Worm (Caenorhabditis elegans) whole organism, mixed stage, embryonic: ENCODE data around the gene rabx-5.

ENCODE experiments used
- M03D4.4 ChIP-seq: sonication (generic microtip); optimal IDR thresholded peaks from 2 replicates; lab custom pipeline; 2017; ENCODE audit warnings: mild to moderate bottlenecking, missing genetic modification characterization, missing compliant biosample characterization
- blmp-1 ChIP-seq: fragments of 150-350 bp; optimal IDR thresholded peaks from 2 replicates; lab custom pipeline; 2014; ENCODE audit warnings: missing biosample characterization, missing genetic modification characterization
- ceh-39 ChIP-seq: fragments of 150-350 bp; optimal IDR thresholded peaks from 2 replicates; lab custom pipeline; 2014; ENCODE audit warnings: missing biosample characterization, missing genetic modification characterization
- ceh-43 ChIP-seq: fragments of 200-800 bp; sonication (Bioruptor generic); optimal IDR thresholded peaks from 2 replicates; lab custom pipeline; 2018; ENCODE audit warnings: mild to moderate bottlenecking, missing genetic modification characterization, moderate library complexity, missing compliant biosample characterization
- ceh-83 ChIP-seq: fragments of 200-800 bp; sonication (Bioruptor generic); optimal IDR thresholded peaks from 2 replicates; lab custom pipeline; 2018; ENCODE audit warnings: mild to moderate bottlenecking, missing genetic modification characterization, missing compliant biosample characterization
- ces-1 ChIP-seq: fragments of 150-350 bp; optimal IDR thresholded peaks from 2 replicates; lab custom pipeline; 2014; ENCODE audit warnings: missing biosample characterization, missing genetic modification reagents, missing genetic modification characterization
- cnd-1 ChIP-seq: fragments of 200-800 bp; sonication (Bioruptor generic); optimal IDR thresholded peaks from 2 replicates; lab custom pipeline; 2018; ENCODE audit warnings: mild to moderate bottlenecking, missing genetic modification characterization, missing compliant biosample characterization
- drap-1 ChIP-seq: fragments of 200-800 bp; sonication (Bioruptor generic); optimal IDR thresholded peaks from 3 replicates; lab custom pipeline; 2018; ENCODE audit warnings: mild to moderate bottlenecking, missing genetic modification characterization, missing compliant biosample characterization
- elt-3 ChIP-seq: fragments of 150-350 bp; optimal IDR thresholded peaks from 2 replicates; lab custom pipeline; 2014; ENCODE audit warnings: missing biosample characterization, missing genetic modification characterization
- hlh-1 ChIP-seq: fragments of 150-350 bp; optimal IDR thresholded peaks from 2 replicates; lab custom pipeline; 2014; ENCODE audit warnings: missing biosample characterization, missing genetic modification reagents, missing genetic modification characterization
- lin-32 ChIP-seq: fragments of 200-800 bp; sonication (Bioruptor generic); optimal IDR thresholded peaks from 2 replicates; lab custom pipeline; 2018; ENCODE audit warnings: mild to moderate bottlenecking, missing genetic modification characterization, missing compliant biosample characterization
- mab-5 ChIP-seq: fragments of 150-350 bp; optimal IDR thresholded peaks from 2 replicates; lab custom pipeline; 2014; ENCODE audit warnings: missing biosample characterization, missing genetic modification characterization
- mep-1 ChIP-seq: fragments of 150-350 bp; optimal IDR thresholded peaks from 2 replicates; lab custom pipeline; 2017; ENCODE audit warnings: missing biosample characterization, missing genetic modification reagents, missing genetic modification characterization, inconsistent platforms
- mls-2 ChIP-seq: sonication (generic microtip); optimal IDR thresholded peaks from 2 replicates; lab custom pipeline; 2016; ENCODE audit warnings: mild to moderate bottlenecking, missing genetic modification characterization, moderate library complexity, missing compliant biosample characterization
- nhr-12 ChIP-seq: fragments of 150-350 bp; optimal IDR thresholded peaks from 2 replicates; lab custom pipeline; 2014; ENCODE audit warnings: missing biosample characterization, missing genetic modification characterization
- nhr-2 ChIP-seq: fragments of 150-350 bp; optimal IDR thresholded peaks from 2 replicates; lab custom pipeline; 2014; ENCODE audit warnings: missing biosample characterization, missing genetic modification characterization
- nhr-28 ChIP-seq: fragments of 150-350 bp; optimal IDR thresholded peaks from 2 replicates; lab custom pipeline; 2014; ENCODE audit warnings: missing biosample characterization, missing genetic modification characterization
- nhr-76 ChIP-seq: sonication (generic microtip); optimal IDR thresholded peaks from 2 replicates; lab custom pipeline; 2017; ENCODE audit warnings: missing biosample characterization, missing genetic modification characterization
- pha-4 ChIP-seq: fragments of 150-350 bp; optimal IDR thresholded peaks from 2 replicates; lab custom pipeline; 2018; ENCODE audit warnings: missing biosample characterization, missing genetic modification reagents, missing genetic modification characterization
- sem-2 ChIP-seq: fragments of 200-800 bp; sonication (Bioruptor generic); optimal IDR thresholded peaks from 2 replicates; lab custom pipeline; 2018; ENCODE audit warnings: mild to moderate bottlenecking, missing genetic modification characterization, missing compliant biosample characterization
- snpc-4 ChIP-seq: fragments of 150-350 bp; optimal IDR thresholded peaks from 2 replicates; lab custom pipeline; 2014; ENCODE audit warnings: missing biosample characterization, missing genetic modification characterization
- sptf-1 ChIP-seq: sonication (generic microtip); optimal IDR thresholded peaks from 2 replicates; lab custom pipeline; 2017; ENCODE audit warnings: mild to moderate bottlenecking, missing genetic modification characterization, moderate library complexity, missing compliant biosample characterization
- tbx-8 ChIP-seq: fragments of 200-800 bp; sonication (Bioruptor generic); optimal IDR thresholded peaks from 2 replicates; lab custom pipeline; 2018; ENCODE audit warnings: mild to moderate bottlenecking, missing genetic modification characterization, moderate library complexity, missing compliant biosample characterization
- unc-120 ChIP-seq: sonication (generic microtip); optimal IDR thresholded peaks from 2 replicates; lab custom pipeline; 2017; ENCODE audit warnings: missing genetic modification characterization, missing compliant biosample characterization; ENCODE audit not compliant: poor library complexity, severe bottlenecking
- unc-39 ChIP-seq: fragments of 150-350 bp; optimal IDR thresholded peaks from 2 replicates; lab custom pipeline; 2014; ENCODE audit warnings: missing biosample characterization, missing genetic modification characterization
- zip-8 ChIP-seq: fragments of 150-350 bp; optimal IDR thresholded peaks from 2 replicates; lab custom pipeline; 2014; ENCODE audit warnings: missing biosample characterization, missing genetic modification characterization
- ztf-11 ChIP-seq: fragments of 150-350 bp; optimal IDR thresholded peaks from 2 replicates; lab custom pipeline; 2014; ENCODE audit warnings: missing biosample characterization, missing genetic modification characterization

The rabx-5 gene

DNA sequence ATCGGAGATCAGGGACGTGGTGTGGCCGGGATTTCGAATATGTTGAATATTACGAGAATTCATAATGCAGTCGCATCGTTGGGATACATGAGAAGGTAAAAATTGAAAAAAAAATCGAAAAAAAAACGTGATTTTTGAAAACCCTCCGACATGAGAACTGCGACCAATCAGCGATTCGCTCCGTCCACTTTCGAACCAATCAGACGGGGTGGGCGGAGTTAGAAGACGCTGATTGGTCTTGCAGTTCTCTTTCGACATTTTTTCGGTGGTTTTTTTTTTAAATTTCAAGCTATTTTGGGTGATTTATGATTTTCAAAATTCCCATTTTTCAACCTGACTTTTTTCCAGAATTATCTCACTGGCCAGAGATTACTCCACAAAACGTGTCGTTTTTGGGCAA is 35.9 kb upstream of the rabx-5 start:
- no peak for TF ChIP-seq sptf-1 (tag; lab: Kevin White, UChicago)
- TF ChIP-seq nhr-76 (tag; lab: Kevin White, UChicago), result no peak
- no peak for TF ChIP-seq pha-4 (tag; lab: Kevin White, UChicago)
- no peak for TF ChIP-seq ceh-43 (GFP tag; lab: Kevin White, UChicago)
- TF ChIP-seq ces-1 (GFP tag; lab: Kevin White, UChicago), result no peak
- TF ChIP-seq mls-2, result no peak
- no peak for TF ChIP-seq nhr-12 (tag; lab: Kevin White, UChicago)
- no peak for TF ChIP-seq unc-39 (tag; lab: Kevin White, UChicago)
- TF ChIP-seq cnd-1, result no peak
- TF ChIP-seq lin-32 (GFP tag; lab: Kevin White, UChicago), result no peak
- no peak for TF ChIP-seq mab-5
- TF ChIP-seq nhr-28, result no peak
- no peak for TF ChIP-seq elt-3 (tag; lab: Kevin White, UChicago)
- no peak for TF ChIP-seq sem-2 (GFP tag; lab: Kevin White, UChicago)
- no peak for TF ChIP-seq nhr-2 (tag; lab: Kevin White, UChicago)
- TF ChIP-seq, all 35 proteins: peak for 0

DNA sequence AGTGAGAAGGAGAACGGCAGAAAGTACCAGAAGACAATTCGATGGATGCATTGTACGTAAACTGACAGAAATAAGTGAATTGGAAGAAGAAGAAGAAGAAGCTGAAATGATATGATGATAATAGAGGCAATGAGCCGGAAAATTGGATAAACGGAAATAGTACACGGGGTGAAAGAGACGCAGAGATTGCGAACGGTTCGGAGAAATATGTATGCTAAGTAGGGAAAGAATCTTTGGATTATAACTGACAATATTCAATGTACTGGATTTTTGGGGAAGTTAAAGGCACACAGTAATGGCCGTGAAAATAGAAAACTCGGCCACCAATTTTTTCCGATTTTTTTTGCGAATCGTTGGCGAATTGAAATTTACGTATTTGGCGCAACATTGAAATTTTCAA is 29.8 kb upstream of the rabx-5 start, which contains the start of gene Y45F3A.4:
Gene Y45F3A.4 (minus strand): TSS at position 101 of the 400 bp plus-strand sequence.
- TF ChIP-seq lin-32 (GFP tag; lab: Kevin White, UChicago) (no peak), drap-1 (GFP tag; lab: Kevin White, UChicago) (no peak)

DNA sequence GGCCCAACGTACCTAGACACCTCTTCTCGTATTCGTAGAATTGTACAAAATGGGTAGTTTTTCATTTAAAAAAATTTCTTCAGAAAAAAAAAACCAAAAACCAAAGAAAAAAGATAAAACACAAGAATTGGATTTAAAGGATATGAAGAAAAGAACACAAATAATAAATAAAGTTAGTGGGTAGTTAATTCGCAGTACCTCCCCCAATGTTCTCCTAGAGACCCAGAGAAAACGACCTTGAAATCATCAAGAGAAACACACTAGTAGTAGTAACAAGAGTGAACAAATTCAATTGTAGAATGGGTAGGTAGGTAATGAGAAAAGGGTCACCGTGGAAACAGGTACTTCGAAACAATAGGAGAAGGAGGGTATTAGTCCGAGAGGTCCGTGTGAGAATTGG is 27.4 kb upstream of the rabx-5 start:
- TF ChIP-seq zip-8 (tag; lab: Kevin White, UChicago) (no peak), ces-1 (GFP tag; lab: Kevin White, UChicago) (peak; percentile 73)
- TF ChIP-seq, all 35 proteins: peak for 1

DNA sequence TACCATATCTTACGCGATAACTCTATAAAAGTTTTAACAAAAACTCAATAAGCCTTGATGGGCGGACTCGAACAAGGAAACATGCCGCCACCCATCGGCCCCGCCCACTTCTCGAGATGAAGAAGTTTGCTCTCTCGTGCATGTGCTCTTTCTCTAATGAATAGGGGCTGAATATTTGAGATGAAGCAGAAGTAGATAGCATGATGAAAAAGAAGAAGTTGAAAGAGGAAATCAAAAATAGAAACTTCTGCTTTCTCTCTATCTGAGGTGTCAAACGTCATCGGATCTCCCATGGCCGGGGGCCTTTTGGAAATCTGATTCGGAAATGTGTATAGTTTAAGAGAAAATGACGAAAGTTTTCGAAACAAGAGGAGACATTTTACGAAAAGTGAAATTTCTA is 26.3 kb upstream of the rabx-5 start:
- TF ChIP-seq zip-8 (tag; lab: Kevin White, UChicago) (no peak), tbx-8 (GFP tag; lab: Kevin White, UChicago) (no peak), lin-32 (GFP tag; lab: Kevin White, UChicago) (no peak), ces-1 (GFP tag; lab: Kevin White, UChicago) (no peak), mls-2 (no peak), drap-1 (GFP tag; lab: Kevin White, UChicago) (no peak), ceh-39 (no peak), sptf-1 (tag; lab: Kevin White, UChicago) (no peak), snpc-4 (tag; lab: Kevin White, UChicago) (no peak), nhr-2 (tag; lab: Kevin White, UChicago) (no peak), ceh-83 (GFP tag; lab: Kevin White, UChicago) (no peak), elt-3 (tag; lab: Kevin White, UChicago) (no peak), pha-4 (tag; lab: Kevin White, UChicago) (no peak)
- TF ChIP-seq, all 35 proteins: peak for 0

DNA sequence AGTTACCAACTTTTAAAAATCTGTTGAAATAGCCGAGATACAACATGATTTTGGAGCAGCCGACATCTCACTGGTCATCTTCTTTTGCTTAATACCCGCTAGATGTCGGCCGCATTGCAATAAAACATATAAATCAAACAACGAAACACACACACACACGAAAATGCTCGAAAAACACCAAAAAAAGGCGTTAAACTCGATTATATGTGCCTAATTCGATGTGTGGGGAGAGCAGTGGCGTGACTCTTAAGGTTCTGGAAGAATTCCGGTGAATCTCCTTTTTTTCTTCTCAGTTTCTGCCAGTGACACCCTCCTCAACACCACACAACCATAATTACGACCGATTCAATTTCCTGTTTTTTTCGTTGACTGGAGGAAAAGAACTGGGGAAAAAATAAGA is 24.9 kb upstream of the rabx-5 start:
- TF ChIP-seq nhr-76 (tag; lab: Kevin White, UChicago) (no peak), hlh-1 (tag; lab: Kevin White, UChicago) (no peak), elt-3 (tag; lab: Kevin White, UChicago) (no peak), M03D4.4 (tag; lab: Kevin White, UChicago) (no peak), ztf-11 (tag; lab: Kevin White, UChicago) (no peak), mab-5 (no peak), unc-39 (tag; lab: Kevin White, UChicago) (no peak), zip-8 (tag; lab: Kevin White, UChicago) (no peak), mls-2 (no peak), nhr-12 (tag; lab: Kevin White, UChicago) (no peak), blmp-1 (no peak), pha-4 (tag; lab: Kevin White, UChicago) (no peak), unc-120 (tag; lab: Kevin White, UChicago) (no peak), mep-1 (no peak), lin-32 (GFP tag; lab: Kevin White, UChicago) (no peak)

DNA sequence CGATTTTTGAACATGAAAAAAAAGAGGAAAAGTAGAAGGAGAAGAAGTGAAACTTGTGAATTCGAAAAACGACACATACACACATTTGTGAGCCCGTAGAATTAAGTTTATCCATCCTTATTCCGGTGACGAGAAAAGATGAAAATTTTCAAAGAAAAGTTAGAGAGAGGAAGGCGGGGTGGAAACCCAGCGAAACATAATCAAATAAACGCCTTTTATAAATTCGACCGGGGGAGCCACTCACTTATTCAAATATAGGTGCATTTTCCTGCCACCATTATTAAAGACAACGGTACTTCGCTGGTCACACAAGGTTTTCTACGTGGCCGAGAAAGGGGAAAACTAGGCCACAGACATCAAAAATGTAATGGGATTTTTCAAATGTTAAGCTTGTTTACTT is 21.7 kb upstream of the rabx-5 start:
- TF ChIP-seq cnd-1, result no peak
- TF ChIP-seq ces-1 (GFP tag; lab: Kevin White, UChicago), result peak; percentile 87
- TF ChIP-seq, all 35 proteins: peak for 1

DNA sequence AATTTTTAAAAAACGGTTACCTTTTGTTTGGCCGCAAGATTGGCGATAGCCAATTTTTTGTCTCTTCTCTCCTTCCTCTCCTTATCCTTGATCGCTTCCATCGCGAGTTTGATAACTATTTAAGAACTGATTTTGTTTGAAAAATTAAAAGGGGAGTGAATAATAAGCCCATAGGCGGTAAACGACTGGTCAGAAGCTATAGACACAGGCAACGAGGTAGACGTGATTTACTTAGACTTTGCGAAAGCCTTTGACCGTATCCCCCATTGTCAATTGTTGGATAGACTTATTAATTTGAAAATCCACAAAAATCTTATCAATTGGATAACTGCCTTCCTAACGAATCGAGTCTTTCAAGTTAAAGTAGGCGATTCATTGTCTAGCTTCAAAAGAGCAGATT is 18.9 kb upstream of the rabx-5 start, which contains the start of gene Y45F3A.5:
Gene Y45F3A.5 (minus strand): TSS at position 101 of the 400 bp plus-strand sequence.
- TF ChIP-seq mab-5, result no peak
- TF ChIP-seq mep-1, result no peak
- no peak for TF ChIP-seq unc-120 (tag; lab: Kevin White, UChicago)
